Worm (Caenorhabditis elegans) whole organism, L4/young adult: Measurements from ENCODE around the gene K09A9.8.

ENCODE experiments used
- W03F9.2 ChIP-seq: fragments of 150-350 bp; optimal IDR thresholded peaks from 2 replicates; lab custom pipeline; 2014; ENCODE audit warnings: missing biosample characterization, missing genetic modification characterization
- him-1 ChIP-seq: sonication (generic microtip); optimal IDR thresholded peaks from 2 replicates; lab custom pipeline; 2016; ENCODE audit warnings: missing genotype, missing genetic modification reagents, missing genetic modification characterization, missing compliant biosample characterization

DNA sequence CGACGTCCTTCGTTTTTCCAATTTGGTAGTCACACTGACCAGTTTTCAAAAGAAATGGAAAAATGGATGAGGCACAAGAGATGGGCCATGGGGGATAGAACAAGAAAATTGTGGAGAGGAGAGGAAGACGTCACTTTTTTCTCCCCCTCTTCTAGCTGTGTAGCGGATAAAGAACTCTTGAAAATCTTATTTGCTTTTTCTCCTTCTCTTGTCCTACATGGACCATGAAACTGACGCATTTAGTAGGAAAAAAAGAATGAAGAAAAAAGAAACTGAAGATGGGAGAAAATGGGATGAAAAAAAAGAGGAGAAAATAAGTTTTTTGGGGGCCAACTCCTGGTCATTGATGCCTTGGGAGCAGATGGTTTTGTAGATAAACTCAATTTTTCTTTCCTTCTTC lies 37.0 kb upstream of the K09A9.8 start:
- peak; percentile 57 for TF ChIP-seq him-1
- no peak for TF ChIP-seq W03F9.2
